Worm (Caenorhabditis elegans) whole organism, L3 larva: ENCODE results near the gene tmem-135.

Source experiments
- ZK546.5 ChIP-seq: sonication (generic microtip); optimal IDR thresholded peaks from 2 replicates; lab custom pipeline; 2017; ENCODE audit warnings: missing biosample characterization, missing genetic modification characterization
- ama-1 ChIP-seq: fragments of 150-350 bp; optimal IDR thresholded peaks from 2 replicates; lab custom pipeline; 2018
- ceh-16 ChIP-seq: sonication (generic microtip); optimal IDR thresholded peaks from 2 replicates; lab custom pipeline; 2017; ENCODE audit warnings: missing biosample characterization, missing genetic modification characterization
- ceh-28 ChIP-seq: fragments of 150-350 bp; optimal IDR thresholded peaks from 2 replicates; lab custom pipeline; 2014; ENCODE audit warnings: missing biosample characterization, missing genetic modification reagents, missing genetic modification characterization
- ceh-9 ChIP-seq: sonication (generic microtip); optimal IDR thresholded peaks from 2 replicates; lab custom pipeline; 2018; ENCODE audit warnings: missing biosample characterization, missing genetic modification characterization
- daf-12 ChIP-seq: fragments of 150-350 bp; optimal IDR thresholded peaks from 2 replicates; lab custom pipeline; 2014; ENCODE audit warnings: missing biosample characterization, missing genetic modification reagents, missing genetic modification characterization
- egl-27 ChIP-seq: sonication (generic microtip); optimal IDR thresholded peaks from 4 replicates; lab custom pipeline; 2017; ENCODE audit warnings: missing biosample characterization, missing genetic modification reagents, missing genetic modification characterization
- egl-5 ChIP-seq: fragments of 150-350 bp; optimal IDR thresholded peaks from 2 replicates; lab custom pipeline; 2017; ENCODE audit warnings: missing biosample characterization, missing genetic modification reagents, missing genetic modification characterization, inconsistent platforms
- elt-1 ChIP-seq: fragments of 150-350 bp; optimal IDR thresholded peaks from 2 replicates; lab custom pipeline; 2014; ENCODE audit warnings: missing biosample characterization, missing genetic modification characterization
- elt-2 ChIP-seq: sonication (generic microtip); optimal IDR thresholded peaks from 2 replicates; lab custom pipeline; 2016; ENCODE audit warnings: missing genetic modification reagents, mild to moderate bottlenecking, missing genetic modification characterization, missing compliant biosample characterization
- elt-3 ChIP-seq, 3 experiments: fragments of 150-350 bp in 1 of 3; sonication (generic microtip) in 2 of 3; optimal IDR thresholded peaks; 2 replicates in 2 of 3; 4 replicates in 1 of 3; lab custom pipeline; 2014 to 2017; ENCODE audit warnings: missing biosample characterization in 3 of 3, missing genetic modification characterization in 3 of 3
- eor-1 ChIP-seq, 2 experiments: fragments of 150-350 bp; optimal IDR thresholded peaks; 2 replicates each; lab custom pipeline; 2014 to 2018; ENCODE audit warnings: missing biosample characterization in 2 of 2, missing genetic modification characterization in 2 of 2
- fkh-10 ChIP-seq: sonication (generic microtip); optimal IDR thresholded peaks from 2 replicates; lab custom pipeline; 2017; ENCODE audit warnings: missing biosample characterization, missing genetic modification reagents, missing genetic modification characterization
- fos-1 ChIP-seq: fragments of 150-350 bp; optimal IDR thresholded peaks from 2 replicates; lab custom pipeline; 2014; ENCODE audit warnings: missing biosample characterization, missing genetic modification characterization
- hmg-11 ChIP-seq: sonication (generic microtip); optimal IDR thresholded peaks from 2 replicates; lab custom pipeline; 2016; ENCODE audit warnings: missing genetic modification characterization, missing compliant biosample characterization
- lin-15B ChIP-seq: fragments of 150-350 bp; optimal IDR thresholded peaks from 2 replicates; lab custom pipeline; 2014; ENCODE audit warnings: missing biosample characterization, missing genetic modification characterization
- lin-39 ChIP-seq: fragments of 150-350 bp; optimal IDR thresholded peaks from 2 replicates; lab custom pipeline; 2018; ENCODE audit warnings: missing biosample characterization, missing genetic modification reagents, missing genetic modification characterization
- lsy-12 ChIP-seq: sonication (generic microtip); optimal IDR thresholded peaks from 2 replicates; lab custom pipeline; 2016; ENCODE audit warnings: mild to moderate bottlenecking, missing genetic modification characterization, missing compliant biosample characterization
- mdl-1 ChIP-seq: fragments of 150-350 bp; optimal IDR thresholded peaks from 2 replicates; lab custom pipeline; 2014; ENCODE audit warnings: missing biosample characterization, missing genetic modification characterization
- mml-1 ChIP-seq: fragments of 150-350 bp; sonication (generic microtip); optimal IDR thresholded peaks from 3 replicates; lab custom pipeline; 2014; ENCODE audit warnings: missing biosample characterization, missing genetic modification characterization
- nfya-1 ChIP-seq: sonication (generic microtip); optimal IDR thresholded peaks from 2 replicates; lab custom pipeline; 2017; ENCODE audit warnings: missing genetic modification characterization, mild to moderate bottlenecking, missing compliant biosample characterization, antibody characterized with exemption, moderate library complexity; ENCODE audit not compliant: insufficient read depth
- nhr-11 ChIP-seq: fragments of 150-350 bp; optimal IDR thresholded peaks from 2 replicates; lab custom pipeline; 2014; ENCODE audit warnings: missing biosample characterization, missing genetic modification characterization
- nhr-12 ChIP-seq: fragments of 150-350 bp; optimal IDR thresholded peaks from 2 replicates; lab custom pipeline; 2014; ENCODE audit warnings: missing biosample characterization, missing genetic modification characterization
- nhr-23 ChIP-seq: fragments of 150-350 bp; optimal IDR thresholded peaks from 2 replicates; lab custom pipeline; 2014; ENCODE audit warnings: missing biosample characterization, missing genetic modification reagents, missing genetic modification characterization
- nhr-25 ChIP-seq: sonication (generic microtip); optimal IDR thresholded peaks from 2 replicates; lab custom pipeline; 2017; ENCODE audit warnings: missing biosample characterization, missing genetic modification characterization
- nhr-28 ChIP-seq: fragments of 150-350 bp; optimal IDR thresholded peaks from 2 replicates; lab custom pipeline; 2014; ENCODE audit warnings: missing biosample characterization, missing genetic modification characterization
- nhr-43 ChIP-seq: sonication (generic microtip); optimal IDR thresholded peaks from 2 replicates; lab custom pipeline; 2016; ENCODE audit warnings: mild to moderate bottlenecking, missing genetic modification characterization, missing compliant biosample characterization; ENCODE audit not compliant: poor library complexity, severe bottlenecking
- nhr-76 ChIP-seq: fragments of 150-350 bp; sonication (generic microtip); optimal IDR thresholded peaks from 5 replicates; lab custom pipeline; 2014; ENCODE audit warnings: missing biosample characterization, missing genetic modification characterization
- nhr-77 ChIP-seq: fragments of 150-350 bp; optimal IDR thresholded peaks from 2 replicates; lab custom pipeline; 2014; ENCODE audit warnings: missing biosample characterization, missing genetic modification characterization
- pha-4 ChIP-seq: fragments of 150-350 bp; optimal IDR thresholded peaks from 2 replicates; lab custom pipeline; 2014; ENCODE audit warnings: missing biosample characterization, missing genetic modification reagents, missing genetic modification characterization
- pqm-1 ChIP-seq: fragments of 150-350 bp; optimal IDR thresholded peaks from 2 replicates; lab custom pipeline; 2017; ENCODE audit warnings: missing biosample characterization, missing genetic modification characterization, inconsistent platforms
- skn-1 ChIP-seq: fragments of 150-350 bp; optimal IDR thresholded peaks from 2 replicates; lab custom pipeline; 2014; ENCODE audit warnings: missing biosample characterization, missing genetic modification characterization
- snpc-4 ChIP-seq: fragments of 150-350 bp; optimal IDR thresholded peaks from 2 replicates; lab custom pipeline; 2014; ENCODE audit warnings: missing biosample characterization, missing genetic modification characterization
- tbx-2 ChIP-seq: sonication (generic microtip); optimal IDR thresholded peaks from 2 replicates; lab custom pipeline; 2016; ENCODE audit warnings: mild to moderate bottlenecking, missing genetic modification characterization, missing compliant biosample characterization
- unc-62 ChIP-seq: fragments of 150-350 bp; sonication (generic microtip); optimal IDR thresholded peaks from 4 replicates; lab custom pipeline; 2014; ENCODE audit warnings: missing biosample characterization, missing genetic modification reagents, missing genetic modification characterization
- zag-1 ChIP-seq: fragments of 150-350 bp; optimal IDR thresholded peaks from 2 replicates; lab custom pipeline; 2014; ENCODE audit warnings: missing biosample characterization, missing genetic modification characterization
- ztf-11 ChIP-seq: fragments of 150-350 bp; optimal IDR thresholded peaks from 2 replicates; lab custom pipeline; 2014; ENCODE audit warnings: missing biosample characterization, missing genetic modification characterization

tmem-135 gene

DNA sequence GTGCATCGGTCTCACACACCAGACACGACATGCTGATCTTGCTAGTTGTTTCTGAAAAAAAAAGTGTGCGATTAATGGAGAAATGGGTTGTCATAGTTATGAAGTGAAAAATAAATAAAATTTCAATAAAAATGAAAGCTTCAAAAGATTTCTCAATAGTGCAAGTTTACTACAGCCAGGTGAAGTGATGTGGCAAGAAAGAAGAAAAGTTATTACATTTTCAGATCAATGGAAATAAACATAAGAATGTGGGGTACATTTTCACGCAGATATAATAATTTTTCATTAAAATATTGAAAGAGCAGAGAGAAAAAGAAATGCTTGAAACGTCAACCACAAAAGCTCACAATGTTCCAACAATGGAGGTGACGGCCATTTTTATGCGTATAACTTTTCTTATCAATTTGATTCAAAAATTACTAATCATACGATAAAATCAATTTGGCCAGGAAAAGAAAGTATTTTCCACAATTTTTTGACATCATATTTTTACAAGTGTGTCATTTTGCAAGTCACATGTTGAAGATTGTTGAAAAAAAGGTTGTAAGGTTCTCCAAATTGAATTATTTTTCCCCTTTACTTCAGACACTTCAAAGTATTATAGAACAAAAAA, 13.1 kb upstream of the tmem-135 start, which contains the start of gene nhr-45:
nhr-45 (minus strand) TSS at position 51 of the 613 bp plus-strand sequence.
- TF ChIP-seq nhr-77 (no peak), pqm-1 (tag; lab: Kevin White, UChicago) (peak; percentile 73), skn-1 (no peak), elt-2 (tag; lab: Kevin White, UChicago) (peak; percentile 60), lin-15B (no peak), fos-1 (tag; lab: Kevin White, UChicago) (no peak), fkh-10 (peak; percentile 50)

ce11 chrX:4662293-4662825, 11.1 kb upstream of the tmem-135 start:
- TF ChIP-seq tbx-2 (tag; lab: Kevin White, UChicago) (no peak), ceh-28 (tag; lab: Kevin White, UChicago) (peak; percentile 61), unc-62 (GFP tag; lab: Kevin White, UChicago) (no peak), ZK546.5 (tag; lab: Kevin White, UChicago) (no peak), lin-39 (peak; percentile 25), ceh-9 (no peak), egl-27 (tag; lab: Kevin White, UChicago) (no peak), mml-1 (tag; lab: Kevin White, UChicago) (no peak), nhr-11 (tag; lab: Kevin White, UChicago) (no peak), elt-2 (tag; lab: Kevin White, UChicago) (peak; percentile 88), fkh-10 (no peak), ama-1 (lab: Kevin White, UChicago) (no peak), nhr-43 (peak; percentile 4), daf-12 (no peak), pqm-1 (tag; lab: Kevin White, UChicago) (peak; percentile 81), nhr-25 (peak; percentile 75), skn-1 (peak; percentile 23), nhr-23 (tag; lab: Kevin White, UChicago) (peak; percentile 62), snpc-4 (tag; lab: Kevin White, UChicago) (peak; percentile 1), nhr-77 (no peak), pha-4 (peak; percentile 85), fos-1 (tag; lab: Kevin White, UChicago) (no peak), egl-5 (tag; lab: Kevin White, UChicago) (no peak), ceh-16 (tag; lab: Kevin White, UChicago) (no peak), zag-1 (no peak), nfya-1 (tag; lab: Kevin White, UChicago) (peak; percentile 34), hmg-11 (tag; lab: Kevin White, UChicago) (peak; percentile 29), lsy-12 (tag; lab: Kevin White, UChicago) (no peak), eor-1 (tag; optimal IDR thresholded peaks at IDR 0.05; lab: Kevin White, UChicago) (no peak), mdl-1 (tag; lab: Kevin White, UChicago) (no peak), elt-3 (tag; optimal IDR thresholded peaks at IDR 0.05; lab: Kevin White, UChicago) (peak in 1 of 3 experiments; percentile 36), nhr-28 (no peak), elt-1 (tag; lab: Kevin White, UChicago) (no peak)

ce11 chrX:4662964-4663684, 10.4 kb upstream of the tmem-135 start:
- TF ChIP-seq nhr-11 (tag; lab: Kevin White, UChicago) (no peak), egl-5 (tag; lab: Kevin White, UChicago) (no peak), fkh-10 (no peak), ama-1 (lab: Kevin White, UChicago) (no peak), nfya-1 (tag; lab: Kevin White, UChicago) (peak; percentile 33), daf-12 (no peak), pqm-1 (tag; lab: Kevin White, UChicago) (peak; percentile 21), elt-2 (tag; lab: Kevin White, UChicago) (peak; percentile 5)
- TF ChIP-seq, all 47 proteins: peak for 3

DNA sequence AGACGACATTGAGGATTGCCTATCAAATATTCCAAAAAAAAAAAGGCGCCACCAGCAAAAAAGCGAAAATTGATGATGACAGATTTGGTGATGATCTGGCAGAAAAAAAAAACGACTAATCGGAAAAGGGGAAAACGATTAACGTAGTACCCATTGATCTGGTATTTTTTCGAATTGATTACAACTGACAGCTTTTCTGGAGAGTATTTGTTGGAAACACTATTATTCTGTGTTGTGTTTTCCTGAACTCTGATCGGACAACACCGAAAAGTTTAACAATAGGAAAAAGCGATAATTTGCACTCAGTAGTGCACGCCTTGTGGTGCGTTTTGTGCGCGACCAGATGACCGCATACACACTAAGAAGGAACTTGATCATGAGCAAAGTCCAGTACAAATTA, 8.9 kb upstream of the tmem-135 start:
- TF ChIP-seq tbx-2 (tag; lab: Kevin White, UChicago) (no peak), daf-12 (no peak), eor-1 (tag; optimal IDR thresholded peaks at IDR 0.05; lab: Kevin White, UChicago) (no peak), lsy-12 (tag; lab: Kevin White, UChicago) (no peak), ztf-11 (no peak), ceh-9 (no peak), elt-3 (tag; optimal IDR thresholded peaks at IDR 0.05; lab: Kevin White, UChicago) (no peak), nhr-12 (tag; lab: Kevin White, UChicago) (no peak), nhr-76 (tag; lab: Kevin White, UChicago) (no peak)
